Worm (Caenorhabditis elegans): ENCODE measurements around the gene F41F3.1.

The F41F3.1 gene

DNA sequence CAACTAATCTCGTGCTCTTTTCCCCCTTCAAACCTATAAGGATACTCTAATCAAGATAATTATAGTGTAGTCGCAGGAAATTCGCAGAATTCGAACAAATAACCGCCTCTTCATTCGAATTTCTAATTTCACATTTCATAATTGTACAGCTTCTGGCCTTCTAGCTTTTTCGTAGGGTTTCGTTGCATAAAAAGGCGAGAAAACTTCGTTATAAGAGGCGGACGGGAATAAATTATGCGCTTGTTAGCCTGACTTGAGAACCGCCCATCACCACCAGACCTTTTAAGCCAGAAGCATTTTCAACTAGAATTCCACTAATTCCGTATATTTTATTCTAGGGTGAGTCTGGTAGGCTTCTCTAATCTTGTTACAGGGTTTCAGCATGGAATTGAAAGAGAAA is 27.3 kb downstream of the F41F3.1 start, which contains the start of gene K03B4.4:
Gene K03B4.4, plus strand, starts transcription at position 301 of the 400 bp plus-strand sequence.
- TF ChIP-seq med-1 (GFP tag; optimal IDR thresholded peaks at IDR 0.05; ENCODE audit: insufficient read depth) (no peak), flt-1 (GFP tag; IDR thresholded peaks at IDR 0.05) (no peak), T22C8.4 (GFP tag; IDR thresholded peaks at IDR 0.05) (no peak), cog-1 (tag; optimal IDR thresholded peaks at IDR 0.05) (no peak), ztf-23 (GFP tag; IDR thresholded peaks at IDR 0.05) (no peak), ztf-29 (GFP tag; IDR thresholded peaks at IDR 0.05) (no peak), ref-1 (GFP tag; conservative IDR thresholded peaks at IDR 0.05) (no peak), tab-1 (GFP tag; IDR thresholded peaks at IDR 0.05) (no peak), klf-2 (GFP tag; conservative IDR thresholded peaks at IDR 0.05) (no peak)

DNA sequence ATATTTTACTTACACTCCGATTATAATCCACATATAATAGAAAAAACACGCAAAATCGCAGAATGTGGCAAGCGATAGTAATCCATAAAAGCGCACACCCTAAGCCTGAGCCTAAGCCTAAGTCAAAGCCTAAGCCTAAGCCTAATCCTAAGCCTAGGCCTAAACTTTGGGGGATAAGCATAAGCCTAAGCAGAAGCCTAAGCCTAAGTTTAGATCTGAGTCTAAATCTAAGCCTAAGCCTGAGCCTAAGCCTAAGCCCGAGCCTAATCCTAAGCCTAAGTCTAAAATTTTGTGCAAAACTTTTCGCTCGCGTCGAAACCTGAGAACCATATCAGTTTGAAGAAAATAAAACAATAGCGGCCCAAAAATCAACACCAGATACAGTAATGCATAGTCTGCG is 29.8 kb downstream of the F41F3.1 start:
- TF ChIP-seq ztf-29 (GFP tag; IDR thresholded peaks at IDR 0.05) (no peak), flt-1 (GFP tag; IDR thresholded peaks at IDR 0.05) (no peak), klf-2 (GFP tag; conservative IDR thresholded peaks at IDR 0.05) (no peak), ztf-23 (GFP tag; IDR thresholded peaks at IDR 0.05) (no peak), T22C8.4 (GFP tag; IDR thresholded peaks at IDR 0.05) (no peak), cog-1 (tag; optimal IDR thresholded peaks at IDR 0.05) (no peak), med-1 (GFP tag; optimal IDR thresholded peaks at IDR 0.05; ENCODE audit: insufficient read depth) (no peak), ref-1 (GFP tag; conservative IDR thresholded peaks at IDR 0.05) (no peak), tab-1 (GFP tag; IDR thresholded peaks at IDR 0.05) (no peak)

DNA sequence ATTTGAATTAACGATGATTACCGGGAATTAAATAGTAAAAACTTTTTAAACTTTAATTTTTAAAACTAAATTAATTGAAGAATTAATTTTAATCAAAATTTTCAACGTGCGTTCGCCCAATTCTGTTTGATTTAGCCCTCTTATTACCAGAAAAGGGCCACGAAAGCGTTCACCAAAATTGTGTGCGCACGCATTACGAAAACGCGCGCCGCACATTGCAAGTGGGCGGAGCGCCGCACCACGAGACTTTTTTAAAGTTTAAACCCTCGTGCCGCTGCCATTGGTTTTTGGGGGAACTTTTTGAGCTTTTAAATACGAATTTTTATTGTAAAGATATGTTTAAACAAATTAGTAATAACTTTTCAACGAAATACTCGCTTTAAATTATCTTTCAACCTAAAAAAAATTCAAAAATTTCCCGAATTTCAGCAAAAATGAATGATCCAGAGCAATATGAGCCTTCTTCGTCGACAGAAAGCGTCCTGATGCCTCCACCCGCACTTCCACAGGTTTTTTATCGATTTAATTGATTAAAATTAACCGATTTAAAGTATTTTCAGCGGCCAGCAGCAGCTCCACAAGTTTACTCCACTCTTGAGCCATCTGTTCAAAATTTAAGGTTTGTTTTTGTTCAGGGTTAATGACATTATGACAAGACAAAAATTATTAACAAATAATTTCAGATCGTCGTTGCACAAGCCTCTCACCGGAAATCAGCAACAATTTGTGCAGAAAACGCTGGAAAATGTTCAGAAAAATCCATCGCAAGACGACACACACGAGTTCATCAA is 32.5 kb downstream of the F41F3.1 start, which contains the start of gene taf-10:
Gene taf-10, plus strand, starts transcription at position 424 of the 791 bp plus-strand sequence.
- TF ChIP-seq ref-1 (GFP tag; conservative IDR thresholded peaks at IDR 0.05) (no peak), ztf-29 (GFP tag; IDR thresholded peaks at IDR 0.05) (no peak), flt-1 (GFP tag; IDR thresholded peaks at IDR 0.05) (no peak), ztf-23 (GFP tag; IDR thresholded peaks at IDR 0.05) (no peak), cog-1 (tag; optimal IDR thresholded peaks at IDR 0.05) (no peak), tab-1 (GFP tag; IDR thresholded peaks at IDR 0.05) (no peak), klf-2 (GFP tag; conservative IDR thresholded peaks at IDR 0.05) (no peak), T22C8.4 (GFP tag; IDR thresholded peaks at IDR 0.05) (no peak), med-1 (GFP tag; optimal IDR thresholded peaks at IDR 0.05; ENCODE audit: insufficient read depth) (no peak)

DNA sequence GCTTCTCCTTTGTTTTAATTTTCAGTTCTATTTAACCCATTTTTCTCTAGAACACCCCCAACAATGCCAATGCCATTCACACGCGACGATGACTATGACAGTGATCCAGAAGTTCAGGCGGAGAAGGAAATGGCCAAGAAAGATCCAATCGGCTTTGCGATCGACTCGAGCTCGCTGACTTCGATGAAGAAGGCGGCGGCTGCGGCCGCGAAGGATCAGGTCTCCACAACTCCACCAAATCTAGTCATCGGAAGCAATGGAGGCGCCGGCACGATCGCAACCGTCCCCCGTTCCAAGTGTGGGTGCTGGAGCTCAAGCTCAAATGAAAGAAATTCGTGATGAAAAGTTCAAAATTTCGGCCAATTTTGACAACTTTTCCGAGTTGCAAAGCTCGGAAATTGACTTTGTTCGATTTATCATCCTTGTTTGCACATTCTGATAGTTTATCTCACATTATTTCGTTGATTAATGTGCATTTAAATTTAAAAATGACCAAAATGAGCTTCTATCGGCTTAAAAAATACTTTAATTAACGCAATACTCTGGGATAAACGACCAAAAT is 33.7 kb downstream of the F41F3.1 start, which contains the start of gene K03B4.2:
Gene K03B4.2, plus strand, starts transcription at position 51 of the 562 bp plus-strand sequence.
- TF ChIP-seq klf-2 (GFP tag; conservative IDR thresholded peaks at IDR 0.05): no peak
- TF ChIP-seq med-1 (GFP tag; optimal IDR thresholded peaks at IDR 0.05; ENCODE audit: insufficient read depth): no peak
- TF ChIP-seq ref-1 (GFP tag; conservative IDR thresholded peaks at IDR 0.05): no peak
- no peak for TF ChIP-seq T22C8.4 (GFP tag; IDR thresholded peaks at IDR 0.05)

DNA sequence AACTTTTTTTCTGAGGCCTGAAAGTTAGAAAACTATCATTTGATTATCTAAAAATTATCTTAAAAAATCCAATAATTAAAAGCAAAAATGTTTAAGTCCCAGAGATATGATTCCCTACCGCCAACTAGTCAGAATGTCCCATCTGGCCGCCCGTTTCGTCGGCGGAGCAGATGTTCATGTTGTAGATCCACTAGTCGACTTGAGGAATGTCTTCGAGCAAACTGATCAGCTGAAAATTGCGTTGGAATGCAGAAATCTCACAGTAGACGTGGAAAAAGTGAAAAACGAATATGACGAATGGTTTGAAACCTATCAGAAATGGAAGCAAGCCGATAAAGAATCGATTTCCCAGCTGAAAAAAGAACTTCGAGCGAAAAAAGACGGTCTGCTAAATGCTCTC is 34.9 kb downstream of the F41F3.1 start, which contains the start of gene K03B4.1:
Gene K03B4.1, plus strand, starts transcription at position 97 of the 400 bp plus-strand sequence.
- no peak for TF ChIP-seq ref-1 (GFP tag; conservative IDR thresholded peaks at IDR 0.05)
- no peak for TF ChIP-seq klf-2 (GFP tag; conservative IDR thresholded peaks at IDR 0.05)
- no peak for TF ChIP-seq cog-1 (tag; optimal IDR thresholded peaks at IDR 0.05)
- no peak for TF ChIP-seq ztf-23 (GFP tag; IDR thresholded peaks at IDR 0.05)
- no peak for TF ChIP-seq flt-1 (GFP tag; IDR thresholded peaks at IDR 0.05)
- TF ChIP-seq med-1 (GFP tag; optimal IDR thresholded peaks at IDR 0.05; ENCODE audit: insufficient read depth): no peak
- no peak for TF ChIP-seq T22C8.4 (GFP tag; IDR thresholded peaks at IDR 0.05)
- TF ChIP-seq ztf-29 (GFP tag; IDR thresholded peaks at IDR 0.05): no peak
- no peak for TF ChIP-seq tab-1 (GFP tag; IDR thresholded peaks at IDR 0.05)

DNA sequence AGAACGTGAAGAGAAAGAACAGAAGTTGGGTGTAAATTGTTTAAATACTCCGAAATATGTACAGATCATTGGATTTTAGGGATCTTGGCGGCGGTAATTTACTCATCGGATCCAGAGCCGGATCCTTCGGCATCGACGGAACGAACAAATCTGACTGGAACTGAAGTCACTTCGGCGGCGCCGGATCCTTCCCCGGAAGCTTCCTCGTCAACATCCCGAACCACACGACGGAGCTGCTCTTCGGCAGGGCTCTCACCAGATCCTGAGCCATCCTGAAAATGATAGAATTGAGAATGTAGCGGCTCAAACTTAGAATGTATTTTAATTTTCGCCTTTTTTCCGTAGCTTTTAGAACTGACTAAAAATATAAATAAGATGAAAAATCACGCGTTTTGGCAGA is 37.3 kb downstream of the F41F3.1 start:
- TF ChIP-seq ref-1 (GFP tag; conservative IDR thresholded peaks at IDR 0.05) (no peak), klf-2 (GFP tag; conservative IDR thresholded peaks at IDR 0.05) (no peak), cog-1 (tag; optimal IDR thresholded peaks at IDR 0.05) (no peak), ztf-23 (GFP tag; IDR thresholded peaks at IDR 0.05) (no peak), ztf-29 (GFP tag; IDR thresholded peaks at IDR 0.05) (no peak), med-1 (GFP tag; optimal IDR thresholded peaks at IDR 0.05; ENCODE audit: insufficient read depth) (no peak), tab-1 (GFP tag; IDR thresholded peaks at IDR 0.05) (no peak), T22C8.4 (GFP tag; IDR thresholded peaks at IDR 0.05) (no peak), flt-1 (GFP tag; IDR thresholded peaks at IDR 0.05) (no peak)

DNA sequence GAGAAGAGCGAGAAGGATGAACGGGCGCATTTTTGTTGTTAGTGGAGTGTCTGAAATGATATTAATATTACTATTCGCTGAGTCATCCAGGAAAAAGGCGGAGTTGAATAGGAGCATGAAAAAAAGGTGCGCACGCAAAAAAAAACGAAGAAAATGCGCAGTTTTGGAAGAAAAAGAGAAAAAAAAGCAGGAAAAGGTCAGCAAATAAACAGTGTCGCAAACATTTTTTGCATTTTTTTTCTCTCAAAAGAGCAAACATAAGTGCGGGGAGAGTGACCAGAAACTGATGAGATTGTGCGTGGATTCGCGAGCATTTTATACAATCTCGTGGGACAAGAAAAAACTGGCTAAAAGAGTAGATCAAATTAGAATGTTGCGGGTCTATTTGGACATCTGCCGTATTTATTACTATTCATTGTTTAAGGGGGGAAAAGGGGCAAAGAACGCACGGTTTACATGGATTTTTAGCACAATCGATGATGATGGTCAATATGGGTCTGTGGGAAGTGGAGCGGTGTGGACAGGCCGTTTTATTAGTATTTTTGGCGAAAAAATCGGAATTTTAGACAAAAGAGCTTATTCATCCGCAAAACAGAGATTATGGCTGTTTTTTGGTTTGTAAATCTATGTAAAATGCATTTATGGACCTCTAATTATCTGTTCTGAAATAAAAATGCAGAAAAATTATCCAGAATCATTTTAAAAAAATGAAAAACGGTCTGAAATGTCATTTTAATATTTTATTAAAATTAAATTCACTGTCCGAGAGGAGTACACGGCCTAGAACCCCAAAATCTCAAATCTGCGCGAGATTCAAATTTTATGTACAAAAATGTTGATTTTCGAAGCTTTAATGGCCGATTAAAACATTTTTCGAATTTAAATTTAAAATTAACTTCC is 38.3 kb downstream of the F41F3.1 start, which contains the start of gene cpg-8:
Gene cpg-8, minus strand, starts transcription at position 51 of the 900 bp plus-strand sequence.
- no peak for TF ChIP-seq tab-1 (GFP tag; IDR thresholded peaks at IDR 0.05)
- no peak for TF ChIP-seq ztf-29 (GFP tag; IDR thresholded peaks at IDR 0.05)
- TF ChIP-seq med-1 (GFP tag; optimal IDR thresholded peaks at IDR 0.05; ENCODE audit: insufficient read depth): no peak
- TF ChIP-seq cog-1 (tag; optimal IDR thresholded peaks at IDR 0.05): no peak
- no peak for TF ChIP-seq T22C8.4 (GFP tag; IDR thresholded peaks at IDR 0.05)
- no peak for TF ChIP-seq flt-1 (GFP tag; IDR thresholded peaks at IDR 0.05)
- no peak for TF ChIP-seq klf-2 (GFP tag; conservative IDR thresholded peaks at IDR 0.05)
- no peak for TF ChIP-seq ztf-23 (GFP tag; IDR thresholded peaks at IDR 0.05)
- TF ChIP-seq ref-1 (GFP tag; conservative IDR thresholded peaks at IDR 0.05): no peak

DNA sequence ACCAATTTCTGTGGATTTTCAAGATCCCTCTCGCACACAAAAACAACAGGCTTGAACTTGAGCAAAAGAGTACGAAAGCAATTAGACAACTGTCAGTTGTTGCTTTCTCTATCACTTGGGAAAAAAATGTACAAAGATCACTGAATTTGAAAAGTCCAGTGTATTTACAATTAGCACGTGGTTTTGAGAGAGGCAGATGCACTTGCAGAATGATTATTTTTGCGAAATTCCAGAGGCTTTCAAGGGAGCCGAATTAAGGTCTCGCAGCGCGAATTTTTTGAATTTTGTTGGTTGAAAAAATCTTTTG is 38.9 kb downstream of the F41F3.1 start:
- no peak for TF ChIP-seq ref-1 (GFP tag; conservative IDR thresholded peaks at IDR 0.05)
- TF ChIP-seq med-1 (GFP tag; optimal IDR thresholded peaks at IDR 0.05; ENCODE audit: insufficient read depth): no peak
- no peak for TF ChIP-seq flt-1 (GFP tag; IDR thresholded peaks at IDR 0.05)
- TF ChIP-seq T22C8.4 (GFP tag; IDR thresholded peaks at IDR 0.05): no peak
- TF ChIP-seq ztf-29 (GFP tag; IDR thresholded peaks at IDR 0.05): no peak
- no peak for TF ChIP-seq ztf-23 (GFP tag; IDR thresholded peaks at IDR 0.05)
- no peak for TF ChIP-seq tab-1 (GFP tag; IDR thresholded peaks at IDR 0.05)
- TF ChIP-seq klf-2 (GFP tag; conservative IDR thresholded peaks at IDR 0.05): no peak
- no peak for TF ChIP-seq cog-1 (tag; optimal IDR thresholded peaks at IDR 0.05)
